Fruit fly (Drosophila melanogaster) whole organism, pupa: ENCODE measurements around the gene CG15468.

ENCODE experiments used
- CG15710 ChIP-seq: fragments of 200-800 bp; sonication (Bioruptor generic); optimal IDR thresholded peaks from 2 replicates; lab custom pipeline; 2018; ENCODE audit warnings: missing biosample characterization, mild to moderate bottlenecking, missing genetic modification characterization, moderate library complexity
- CG4496 ChIP-seq: fragments of 200-800 bp; sonication (Bioruptor generic); IDR thresholded peaks from 3 replicates; pipeline ENCODE4 v1.3.6; 2022; ENCODE audit warnings: missing biosample characterization, missing genetic modification characterization
- EcR ChIP-seq: fragments of 200-800 bp; sonication (Bioruptor generic); optimal IDR thresholded peaks from 3 replicates; lab custom pipeline; 2019; ENCODE audit warnings: missing biosample characterization, missing genetic modification characterization, mild to moderate bottlenecking, moderate library complexity, missing genetic modification reagents
- Ets98B ChIP-seq: fragments of 200-800 bp; sonication (Bioruptor generic); IDR thresholded peaks from 2 replicates; pipeline ENCODE4 v1.3.6; 2022; ENCODE audit warnings: missing biosample characterization, missing genetic modification characterization
- gl ChIP-seq: fragments of 200-800 bp; sonication (Bioruptor generic); optimal IDR thresholded peaks from 2 replicates; lab custom pipeline; 2018; ENCODE audit warnings: missing biosample characterization, mild to moderate bottlenecking, missing genetic modification characterization
- rn ChIP-seq: fragments of 200-800 bp; sonication (Bioruptor generic); IDR thresholded peaks from 2 replicates; pipeline ENCODE4 v1.3.6; 2022; ENCODE audit warnings: missing biosample characterization, missing genetic modification characterization

dm6 chrX:4931048-4931447 lies 29.9 kb downstream of the CG15468 start:
- TF ChIP-seq CG4496 (GFP tag; lab: Robert Waterston, UW) (no peak), Ets98B (GFP tag; lab: Robert Waterston, UW) (no peak), rn (GFP tag; lab: Robert Waterston, UW) (no peak), gl (tag; lab: Kevin White, UChicago) (no peak), EcR (no peak), CG15710 (tag; lab: Kevin White, UChicago) (no peak)
